Worm (Caenorhabditis elegans): Measurements from ENCODE around the gene fip-5.

Gene fip-5

ce11 chrX:10340986-10341385 is 38.4 kb downstream of the fip-5 start, which contains the start of gene R07E3.1:
Gene R07E3.1, minus strand, starts transcription at chrX:10341161.
- TF ChIP-seq klf-2 (GFP tag; conservative IDR thresholded peaks at IDR 0.05) = no peak
- no peak for TF ChIP-seq T22C8.4 (GFP tag; IDR thresholded peaks at IDR 0.05)
- no peak for TF ChIP-seq tab-1 (GFP tag; IDR thresholded peaks at IDR 0.05)
- no peak for TF ChIP-seq ref-1 (GFP tag; conservative IDR thresholded peaks at IDR 0.05)
- no peak for TF ChIP-seq ztf-29 (GFP tag; IDR thresholded peaks at IDR 0.05)
- no peak for TF ChIP-seq ztf-23 (GFP tag; IDR thresholded peaks at IDR 0.05)
- TF ChIP-seq cog-1 (tag; optimal IDR thresholded peaks at IDR 0.05) = no peak
- TF ChIP-seq flt-1 (GFP tag; IDR thresholded peaks at IDR 0.05) = no peak
- no peak for TF ChIP-seq med-1 (GFP tag; optimal IDR thresholded peaks at IDR 0.05; ENCODE audit: insufficient read depth)

- TF ChIP-seq tab-1 (GFP tag; IDR thresholded peaks at IDR 0.05) (no peak), klf-2 (GFP tag; conservative IDR thresholded peaks at IDR 0.05) (no peak), cog-1 (tag; optimal IDR thresholded peaks at IDR 0.05) (no peak), ztf-29 (GFP tag; IDR thresholded peaks at IDR 0.05) (no peak), flt-1 (GFP tag; IDR thresholded peaks at IDR 0.05) (no peak), ztf-23 (GFP tag; IDR thresholded peaks at IDR 0.05) (no peak), T22C8.4 (GFP tag; IDR thresholded peaks at IDR 0.05) (no peak), med-1 (GFP tag; optimal IDR thresholded peaks at IDR 0.05; ENCODE audit: insufficient read depth) (no peak), ref-1 (GFP tag; conservative IDR thresholded peaks at IDR 0.05) (no peak)
Observed at ce11 chrX:10350151-10350550, 47.6 kb downstream of the fip-5 start.
